Worm (Caenorhabditis elegans) whole organism, L4 larva: Measurements from ENCODE around the gene srbc-71.

Experiments
- F26F4.8 ChIP-seq: fragments of 200-800 bp; sonication (Bioruptor generic); conservative IDR thresholded peaks from 2 replicates; pipeline ENCODE4 v1.3.6; 2022; ENCODE audit warnings: missing genetic modification characterization, missing compliant biosample characterization
- F37D6.2 ChIP-seq: sonication (generic microtip); optimal IDR thresholded peaks from 2 replicates; lab custom pipeline; 2016; ENCODE audit warnings: mild to moderate bottlenecking, missing genetic modification characterization, missing compliant biosample characterization
- F44E2.7 ChIP-seq: fragments of 200-800 bp; sonication (Bioruptor generic); IDR thresholded peaks from 2 replicates; pipeline ENCODE4 v2.1.2; 2022; ENCODE audit warnings: missing genetic modification characterization, missing compliant biosample characterization
- ZK337.2 ChIP-seq: fragments of 200-800 bp; sonication (Bioruptor generic); IDR thresholded peaks from 2 replicates; pipeline ENCODE4 v1.3.6; 2022; ENCODE audit warnings: missing genetic modification reagents, missing genetic modification characterization, missing compliant biosample characterization
- ceh-44 ChIP-seq: fragments of 200-800 bp; sonication (Bioruptor generic); IDR thresholded peaks from 2 replicates; pipeline ENCODE4 v1.3.6; 2022; ENCODE audit warnings: missing genetic modification reagents, missing genetic modification characterization, missing compliant biosample characterization
- ceh-62 ChIP-seq: sonication (generic microtip); optimal IDR thresholded peaks from 2 replicates; lab custom pipeline; 2017; ENCODE audit warnings: missing biosample characterization, missing genetic modification characterization
- ces-1 ChIP-seq: fragments of 150-350 bp; sonication (generic microtip); optimal IDR thresholded peaks from 4 replicates; lab custom pipeline; 2014; ENCODE audit warnings: missing biosample characterization, missing genetic modification reagents, missing genetic modification characterization
- ctbp-1 ChIP-seq: fragments of 200-800 bp; sonication (Bioruptor generic); IDR thresholded peaks from 2 replicates; pipeline ENCODE4 v1.3.6; 2022; ENCODE audit warnings: missing genetic modification reagents, missing genetic modification characterization, missing compliant biosample characterization
- dmd-8 ChIP-seq: fragments of 200-800 bp; sonication (Bioruptor generic); IDR thresholded peaks from 2 replicates; pipeline ENCODE4 v1.3.6; 2022; ENCODE audit warnings: missing genetic modification characterization, missing compliant biosample characterization
- dmd-9 ChIP-seq: fragments of 200-800 bp; sonication (Bioruptor generic); IDR thresholded peaks from 2 replicates; pipeline ENCODE4 v1.3.6; 2022; ENCODE audit warnings: missing genetic modification reagents, missing genetic modification characterization, missing compliant biosample characterization
- dve-1 ChIP-seq: sonication (generic microtip); optimal IDR thresholded peaks from 2 replicates; lab custom pipeline; 2017; ENCODE audit warnings: antibody characterized with exemption, mild to moderate bottlenecking, missing genetic modification characterization, missing compliant biosample characterization; ENCODE audit not compliant: insufficient read depth
- egl-43 ChIP-seq: fragments of 200-800 bp; sonication (Bioruptor generic); IDR thresholded peaks from 2 replicates; pipeline ENCODE4 v1.3.6; 2022; ENCODE audit warnings: missing genetic modification reagents, missing genetic modification characterization, missing compliant biosample characterization
- jun-1 ChIP-seq: fragments of 150-350 bp; optimal IDR thresholded peaks from 2 replicates; lab custom pipeline; 2014; ENCODE audit warnings: missing biosample characterization, missing genetic modification reagents, missing genetic modification characterization
- lin-15B ChIP-seq: fragments of 150-350 bp; sonication (generic microtip); optimal IDR thresholded peaks from 3 replicates; lab custom pipeline; 2014; ENCODE audit warnings: missing biosample characterization, missing genetic modification characterization
- lsy-2 ChIP-seq, 2 experiments: fragments of 150-350 bp in 1 of 2; sonication (generic microtip) in 1 of 2; optimal IDR thresholded peaks; 2 replicates each; lab custom pipeline; 2014 to 2017; ENCODE audit warnings: missing biosample characterization in 2 of 2, missing genetic modification characterization in 2 of 2
- madf-5 ChIP-seq, 2 experiments: fragments of 200-800 bp; sonication (Bioruptor generic); IDR thresholded peaks; 2 replicates each; pipeline ENCODE4 v1.3.6; 2022; ENCODE audit warnings: missing compliant biosample characterization in 2 of 2, missing genetic modification characterization in 2 of 2
- mxl-2 ChIP-seq: fragments of 200-800 bp; sonication (Bioruptor generic); conservative IDR thresholded peaks from 2 replicates; pipeline ENCODE4 v1.3.6; 2022; ENCODE audit warnings: missing genetic modification reagents, missing genetic modification characterization, missing compliant biosample characterization
- mxl-3 ChIP-seq: fragments of 200-800 bp; sonication (Bioruptor generic); optimal IDR thresholded peaks from 2 replicates; lab custom pipeline; 2018; ENCODE audit warnings: mild to moderate bottlenecking, missing genetic modification characterization, missing compliant biosample characterization
- nhr-10 ChIP-seq: fragments of 150-350 bp; optimal IDR thresholded peaks from 2 replicates; lab custom pipeline; 2014; ENCODE audit warnings: missing biosample characterization, missing genetic modification characterization
- nhr-28 ChIP-seq: fragments of 150-350 bp; optimal IDR thresholded peaks from 2 replicates; lab custom pipeline; 2014; ENCODE audit warnings: missing biosample characterization, missing genetic modification characterization
- pha-4 ChIP-seq, 2 experiments: fragments of 150-350 bp in 1 of 2; fragments of 200-800 bp in 1 of 2; sonication (Bioruptor generic) in 1 of 2; IDR thresholded peaks in 1 of 2; optimal IDR thresholded peaks in 1 of 2; 2 replicates each; pipeline versions ENCODE4 v1.3.6 to Lab custom; 2014 to 2022; ENCODE audit warnings: missing genetic modification characterization in 2 of 2, missing genetic modification reagents in 2 of 2, missing biosample characterization in 1 of 2, missing compliant biosample characterization in 1 of 2
- php-3 ChIP-seq: fragments of 200-800 bp; sonication (Bioruptor generic); IDR thresholded peaks from 2 replicates; pipeline ENCODE4 v1.3.6; 2022; ENCODE audit warnings: missing genetic modification reagents, missing genetic modification characterization, missing compliant biosample characterization
- rbr-2 ChIP-seq: sonication (generic microtip); optimal IDR thresholded peaks from 2 replicates; lab custom pipeline; 2016; ENCODE audit warnings: missing genotype, missing genetic modification characterization, missing compliant biosample characterization
- sdz-12 ChIP-seq: fragments of 200-800 bp; sonication (Bioruptor generic); optimal IDR thresholded peaks from 2 replicates; lab custom pipeline; 2018; ENCODE audit warnings: mild to moderate bottlenecking, missing genetic modification characterization, missing compliant biosample characterization
- set-16 ChIP-seq: fragments of 200-800 bp; sonication (Bioruptor generic); IDR thresholded peaks from 2 replicates; pipeline ENCODE4 v1.3.6; 2022; ENCODE audit warnings: missing genetic modification reagents, missing genetic modification characterization, missing compliant biosample characterization
- snpc-4 ChIP-seq: fragments of 150-350 bp; optimal IDR thresholded peaks from 2 replicates; lab custom pipeline; 2014; ENCODE audit warnings: missing biosample characterization, missing genetic modification characterization
- tag-97 ChIP-seq: fragments of 200-800 bp; sonication (Bioruptor generic); IDR thresholded peaks from 2 replicates; pipeline ENCODE4 v1.3.6; 2022; ENCODE audit warnings: missing genetic modification characterization, missing compliant biosample characterization
- unc-39 ChIP-seq: sonication (generic microtip); optimal IDR thresholded peaks from 2 replicates; lab custom pipeline; 2017; ENCODE audit warnings: missing biosample characterization, missing genetic modification characterization
- unc-62 ChIP-seq, 3 experiments: fragments of 150-350 bp in 1 of 3; sonication (generic microtip); optimal IDR thresholded peaks in 2 of 3; peaks in 1 of 3; 1 replicate in 1 of 3; 2 replicates in 2 of 3; lab custom pipeline; 2014 to 2017; ENCODE audit warnings: missing biosample characterization in 3 of 3, missing genetic modification characterization in 3 of 3, missing genetic modification reagents in 3 of 3, missing genotype in 1 of 3
- zag-1 ChIP-seq: fragments of 150-350 bp; optimal IDR thresholded peaks from 2 replicates; lab custom pipeline; 2014; ENCODE audit warnings: missing biosample characterization, missing genetic modification characterization
- zfp-3 ChIP-seq: fragments of 200-800 bp; sonication (Bioruptor generic); conservative IDR thresholded peaks from 2 replicates; pipeline ENCODE4 v1.3.6; 2022; ENCODE audit warnings: missing genetic modification reagents, missing genetic modification characterization, missing compliant biosample characterization
- zip-11 ChIP-seq: fragments of 200-800 bp; sonication (Bioruptor generic); IDR thresholded peaks from 2 replicates; pipeline ENCODE4 v1.3.6; 2022; ENCODE audit warnings: missing genetic modification characterization, missing compliant biosample characterization
- ztf-7 ChIP-seq: fragments of 150-350 bp; optimal IDR thresholded peaks from 2 replicates; lab custom pipeline; 2014; ENCODE audit warnings: missing biosample characterization, missing genetic modification characterization

The srbc-71 gene

DNA sequence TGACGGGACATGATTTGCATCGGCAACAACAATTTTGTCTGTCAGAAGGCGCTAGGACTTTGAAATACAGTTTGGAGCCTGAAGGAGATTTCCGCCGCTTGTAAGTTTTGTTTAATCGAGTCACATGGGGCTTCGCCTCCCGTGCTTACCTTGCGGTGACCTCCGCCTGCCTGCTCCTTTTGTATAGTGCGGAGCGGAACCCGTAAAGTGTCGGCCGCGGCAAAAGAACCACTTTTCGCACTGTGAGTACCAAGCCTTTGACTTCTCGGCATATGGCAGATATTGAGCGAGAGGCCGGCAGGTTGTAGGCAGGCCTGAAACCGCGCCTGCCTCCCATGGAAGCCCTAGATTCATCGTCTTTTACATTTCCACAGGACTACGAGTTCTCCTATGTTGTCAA is 40.2 kb upstream of the srbc-71 start:
- 0 out of 2 replicates have a peak, but pooled peaks have one; percentile 35 for TF ChIP-seq dmd-8 (GFP tag; lab: Robert Waterston, UW)
- TF ChIP-seq snpc-4 (tag; lab: Kevin White, UChicago), result no peak
- TF ChIP-seq set-16, result peak; percentile 60; the same call in 1 of the 2 replicates
- TF ChIP-seq, all 104 proteins: peak for 2

DNA sequence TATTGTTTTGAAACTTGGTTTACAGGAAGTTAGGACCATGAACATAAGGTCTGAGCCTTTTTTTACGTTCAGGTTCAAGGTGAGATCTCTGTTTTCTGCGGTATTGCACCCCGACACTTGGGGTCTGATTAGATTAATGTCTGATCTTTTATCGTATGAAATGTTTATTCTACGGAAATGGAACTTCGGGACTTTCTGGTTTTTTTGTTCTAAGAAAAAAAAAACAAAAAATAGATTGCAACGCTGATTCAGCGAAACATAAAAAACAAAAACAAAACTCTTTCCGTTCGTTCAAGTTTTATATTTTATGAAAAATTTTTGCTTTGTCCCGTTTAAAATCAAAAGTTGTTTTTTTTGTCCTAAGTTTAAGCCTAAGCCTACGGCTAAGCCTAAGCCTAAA is 39.5 kb upstream of the srbc-71 start, which contains the start of gene F36A4.5:
F36A4.5 (plus strand) TSS at position 301 of the 400 bp plus-strand sequence.
- TF ChIP-seq zag-1 (tag; lab: Kevin White, UChicago) (no peak), lin-15B (no peak), nhr-28 (tag; lab: Kevin White, UChicago) (no peak), ctbp-1 (GFP tag; lab: Robert Waterston, UW) (no peak), F26F4.8 (GFP tag; lab: Robert Waterston, UW) (no peak), ZK337.2 (GFP tag; lab: Robert Waterston, UW) (no peak), ztf-7 (tag; lab: Kevin White, UChicago) (no peak), pha-4 (GFP tag; IDR thresholded peaks at IDR 0.05; lab: Robert Waterston, UW) (no peak), pha-4 (tag; optimal IDR thresholded peaks at IDR 0.05; lab: Kevin White, UChicago) (no peak), zip-11 (no peak), tag-97 (GFP tag; lab: Robert Waterston, UW) (no peak), nhr-10 (tag; lab: Kevin White, UChicago) (no peak), php-3 (GFP tag; lab: Robert Waterston, UW) (no peak)

DNA sequence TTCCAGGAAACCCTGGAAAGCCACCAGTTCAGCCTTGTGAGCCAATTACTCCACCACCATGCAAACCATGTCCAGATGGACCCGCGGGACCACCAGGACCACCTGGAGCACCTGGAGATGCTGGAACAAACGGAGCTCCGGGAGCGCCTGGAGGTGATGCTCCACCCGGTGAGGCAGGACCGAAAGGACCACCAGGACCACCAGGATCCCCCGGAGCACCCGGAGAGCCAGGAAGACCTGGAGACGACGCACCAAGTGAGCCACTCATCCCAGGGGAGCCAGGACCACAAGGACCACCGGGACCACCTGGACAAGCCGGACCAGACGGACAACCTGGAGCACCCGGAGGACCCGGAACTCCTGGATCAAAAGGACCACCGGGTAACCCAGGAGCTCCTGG is 38.9 kb upstream of the srbc-71 start:
- TF ChIP-seq egl-43 (GFP tag; lab: Robert Waterston, UW) (no peak), nhr-10 (tag; lab: Kevin White, UChicago) (no peak), lsy-2 (tag; optimal IDR thresholded peaks at IDR 0.05; lab: Kevin White, UChicago) (no peak), dve-1 (tag; lab: Kevin White, UChicago) (no peak), sdz-12 (no peak), pha-4 (GFP tag; IDR thresholded peaks at IDR 0.05; lab: Robert Waterston, UW) (peak; percentile 55; the same call in 1 of the 2 replicates), pha-4 (tag; optimal IDR thresholded peaks at IDR 0.05; lab: Kevin White, UChicago) (no peak), set-16 (peak; percentile 98), zfp-3 (GFP tag; lab: Robert Waterston, UW) (no peak), rbr-2 (tag; lab: Kevin White, UChicago) (no peak), F26F4.8 (GFP tag; lab: Robert Waterston, UW) (no peak), ceh-44 (GFP tag; lab: Robert Waterston, UW) (no peak), mxl-2 (GFP tag; lab: Robert Waterston, UW) (no peak), jun-1 (tag; lab: Kevin White, UChicago) (no peak), F37D6.2 (no peak), mxl-3 (no peak), php-3 (GFP tag; lab: Robert Waterston, UW) (0 out of 2 replicates have a peak, but pooled peaks have one; percentile 24)

DNA sequence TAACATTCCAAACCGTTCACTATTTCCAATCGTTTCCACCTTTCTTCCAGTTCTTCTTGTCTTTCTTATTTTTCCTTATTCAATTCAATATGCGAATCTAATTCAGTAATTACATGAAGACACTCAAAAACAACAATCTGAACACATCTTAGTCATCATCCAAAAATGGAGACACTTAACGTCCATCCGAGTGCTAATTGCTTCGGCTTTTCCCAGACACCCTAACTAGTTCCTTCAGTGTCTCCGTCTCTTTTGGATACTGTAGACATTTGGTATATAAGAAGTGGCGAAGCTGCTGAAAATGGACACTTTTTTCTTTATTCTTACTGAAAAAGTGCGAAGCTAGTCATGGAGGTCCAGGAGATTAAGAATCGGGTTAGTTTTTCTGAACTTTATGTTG is 37.2 kb upstream of the srbc-71 start, which contains the start of gene col-33:
col-33 (plus strand) TSS at position 301 of the 400 bp plus-strand sequence.
- no peak for TF ChIP-seq nhr-10 (tag; lab: Kevin White, UChicago)
- no peak for TF ChIP-seq ceh-62
- TF ChIP-seq php-3 (GFP tag; lab: Robert Waterston, UW), result no peak
- TF ChIP-seq unc-39 (tag; lab: Kevin White, UChicago), result no peak
- TF ChIP-seq ces-1 (GFP tag; lab: Kevin White, UChicago), result no peak
- no peak for TF ChIP-seq ctbp-1 (GFP tag; lab: Robert Waterston, UW)
- TF ChIP-seq madf-5 (GFP tag; IDR thresholded peaks at IDR 0.05; lab: Robert Waterston, UW), result no peak
- TF ChIP-seq F44E2.7 (GFP tag; lab: Robert Waterston, UW), result no peak
- no peak for TF ChIP-seq unc-62 (GFP tag; optimal IDR thresholded peaks at IDR 0.05 in 1 of 2; lab: Kevin White, UChicago)
- no peak for TF ChIP-seq unc-62 (tag; optimal IDR thresholded peaks at IDR 0.05; lab: Kevin White, UChicago)
- no peak for TF ChIP-seq dmd-9 (GFP tag; lab: Robert Waterston, UW)
